Fruit fly (Drosophila melanogaster) whole organism, embryonic: ENCODE measurements around the gene Nf-YA.

Experiments
- Atf3 ChIP-seq: fragments of 200-800 bp; sonication (Bioruptor generic); optimal IDR thresholded peaks from 3 replicates; lab custom pipeline; 2016; ENCODE audit warnings: missing biosample characterization, missing genetic modification characterization
- B-H1 ChIP-seq: fragments of 200-800 bp; sonication (Bioruptor generic); IDR thresholded peaks from 3 replicates; pipeline ENCODE4 v1.3.6; 2022; ENCODE audit warnings: missing biosample characterization, missing genetic modification characterization
- C15 ChIP-seq: fragments of 200-800 bp; sonication (Bioruptor generic); IDR thresholded peaks from 3 replicates; pipeline ENCODE4 v1.3.6; 2022; ENCODE audit warnings: missing biosample characterization, missing genetic modification characterization
- CG10147 ChIP-seq: fragments of 200-800 bp; sonication (Bioruptor generic); optimal IDR thresholded peaks from 2 replicates; lab custom pipeline; 2019; ENCODE audit warnings: missing biosample characterization, mild to moderate bottlenecking, missing genetic modification characterization, moderate library complexity
- CG11398 ChIP-seq: fragments of 200-800 bp; sonication (Bioruptor generic); optimal IDR thresholded peaks from 2 replicates; lab custom pipeline; 2016; ENCODE audit warnings: missing biosample characterization, missing genetic modification characterization
- CG12391 ChIP-seq: fragments of 200-800 bp; sonication (Bioruptor generic); optimal IDR thresholded peaks from 3 replicates; lab custom pipeline; 2018; ENCODE audit warnings: missing biosample characterization, mild to moderate bottlenecking, missing genetic modification characterization, moderate library complexity
- CG12744 ChIP-seq: fragments of 200-800 bp; sonication (Bioruptor generic); optimal IDR thresholded peaks from 2 replicates; lab custom pipeline; 2016; ENCODE audit warnings: missing biosample characterization, missing genetic modification characterization
- CG12942 ChIP-seq: fragments of 200-800 bp; sonication (Bioruptor generic); optimal IDR thresholded peaks from 3 replicates; lab custom pipeline; 2016; ENCODE audit warnings: missing biosample characterization, missing genetic modification characterization
- CG13123 ChIP-seq: fragments of 200-800 bp; sonication (Bioruptor generic); optimal IDR thresholded peaks from 2 replicates; lab custom pipeline; 2016; ENCODE audit warnings: missing biosample characterization, missing genetic modification characterization
- CG13775 ChIP-seq: fragments of 200-800 bp; sonication (Bioruptor generic); optimal IDR thresholded peaks from 3 replicates; lab custom pipeline; 2017; ENCODE audit warnings: missing biosample characterization, mild to moderate bottlenecking, missing genetic modification characterization
- CG14667 ChIP-seq: fragments of 200-800 bp; sonication (Bioruptor generic); IDR thresholded peaks from 2 replicates; pipeline ENCODE4 v1.3.6; 2022; ENCODE audit warnings: missing biosample characterization, missing genetic modification characterization
- CG14860 ChIP-seq: fragments of 200-800 bp; sonication (Bioruptor generic); IDR thresholded peaks from 3 replicates; pipeline ENCODE4 v1.3.6; 2022; ENCODE audit warnings: missing biosample characterization, missing genetic modification characterization; ENCODE audit not compliant: partially characterized antibody
- CG1647 ChIP-seq: fragments of 200-800 bp; sonication (Bioruptor generic); optimal IDR thresholded peaks from 3 replicates; lab custom pipeline; 2016; ENCODE audit warnings: missing biosample characterization, missing genetic modification characterization
- CG18764 ChIP-seq: fragments of 200-800 bp; sonication (Bioruptor generic); optimal IDR thresholded peaks from 3 replicates; lab custom pipeline; 2016; ENCODE audit warnings: missing biosample characterization, missing genetic modification characterization
- CG2202 ChIP-seq: fragments of 200-800 bp; sonication (Bioruptor generic); optimal IDR thresholded peaks from 2 replicates; lab custom pipeline; 2018; ENCODE audit warnings: missing biosample characterization, mild to moderate bottlenecking, missing genetic modification characterization
- CG30403 ChIP-seq: fragments of 200-800 bp; sonication (Bioruptor generic); optimal IDR thresholded peaks from 3 replicates; lab custom pipeline; 2016; ENCODE audit warnings: missing biosample characterization, missing genetic modification characterization
- CG30431 ChIP-seq: fragments of 200-800 bp; sonication (Bioruptor generic); optimal IDR thresholded peaks from 2 replicates; lab custom pipeline; 2017; ENCODE audit warnings: missing biosample characterization, missing genetic modification characterization
- CG3847 ChIP-seq: fragments of 200-800 bp; sonication (Bioruptor generic); IDR thresholded peaks from 2 replicates; pipeline ENCODE4 v1.3.6; 2022; ENCODE audit warnings: missing biosample characterization, missing genetic modification characterization
- CG43689 ChIP-seq: fragments of 200-800 bp; sonication (Bioruptor generic); IDR thresholded peaks from 2 replicates; pipeline ENCODE4 v1.3.6; 2022; ENCODE audit warnings: missing biosample characterization, missing genetic modification characterization
- CG6765 ChIP-seq: fragments of 200-800 bp; sonication (Bioruptor generic); optimal IDR thresholded peaks from 3 replicates; lab custom pipeline; 2017; ENCODE audit warnings: missing biosample characterization, mild to moderate bottlenecking, missing genetic modification characterization
- CG7963 ChIP-seq: fragments of 200-800 bp; sonication (Bioruptor generic); IDR thresholded peaks from 3 replicates; pipeline ENCODE4 v1.3.6; 2022; ENCODE audit warnings: missing biosample characterization, missing genetic modification characterization; ENCODE audit not compliant: partially characterized antibody
- CG9727 ChIP-seq: fragments of 200-800 bp; sonication (Bioruptor generic); optimal IDR thresholded peaks from 3 replicates; lab custom pipeline; 2017; ENCODE audit warnings: missing biosample characterization, mild to moderate bottlenecking, missing genetic modification characterization
- CG9817 ChIP-seq: fragments of 200-800 bp; sonication (Bioruptor generic); optimal IDR thresholded peaks from 2 replicates; lab custom pipeline; 2018; ENCODE audit warnings: missing biosample characterization, mild to moderate bottlenecking, missing genetic modification characterization, moderate library complexity
- CG9876 ChIP-seq: fragments of 200-800 bp; sonication (Bioruptor generic); optimal IDR thresholded peaks from 2 replicates; lab custom pipeline; 2016; ENCODE audit warnings: missing biosample characterization, missing genetic modification characterization
- CHES-1-like ChIP-seq: fragments of 200-800 bp; sonication (Bioruptor generic); optimal IDR thresholded peaks from 2 replicates; lab custom pipeline; 2016; ENCODE audit warnings: missing biosample characterization, missing genetic modification characterization
- CTCF ChIP-seq: fragments of 200-800 bp; sonication (Bioruptor generic); optimal IDR thresholded peaks from 2 replicates; lab custom pipeline; 2017; ENCODE audit warnings: missing biosample characterization, mild to moderate bottlenecking, missing genetic modification characterization, moderate library complexity
- Drgx ChIP-seq: fragments of 200-800 bp; sonication (Bioruptor generic); IDR thresholded peaks from 2 replicates; pipeline ENCODE4 v1.3.6; 2022; ENCODE audit warnings: missing biosample characterization, missing genetic modification characterization
- Hr3 ChIP-seq: fragments of 200-800 bp; sonication (Bioruptor generic); optimal IDR thresholded peaks from 3 replicates; lab custom pipeline; 2016; ENCODE audit warnings: missing biosample characterization, missing genetic modification characterization
- Poxn ChIP-seq: fragments of 200-800 bp; sonication (Bioruptor generic); IDR thresholded peaks from 2 replicates; pipeline ENCODE4 v1.3.6; 2022; ENCODE audit warnings: missing biosample characterization, missing genetic modification characterization
- Stat92E ChIP-seq, 3 experiments: fragments of >200 bp in 2 of 3; fragments of 200-800 bp in 1 of 3; sonication (Bioruptor generic) in 1 of 3; optimal IDR thresholded peaks; 2 replicates each; lab custom pipeline; 2017 to 2019; ENCODE audit warnings: missing biosample characterization in 3 of 3, missing genetic modification characterization in 3 of 3, mild to moderate bottlenecking in 1 of 3, moderate library complexity in 1 of 3
- bbx ChIP-seq: fragments of 200-800 bp; sonication (Bioruptor generic); IDR thresholded peaks from 2 replicates; pipeline ENCODE4 v1.3.6; 2022; ENCODE audit warnings: missing biosample characterization, missing genetic modification characterization; ENCODE audit not compliant: partially characterized antibody
- bcd ChIP-seq: fragments of 200-800 bp; sonication (Bioruptor generic); optimal IDR thresholded peaks from 2 replicates; lab custom pipeline; 2017; ENCODE audit warnings: missing biosample characterization, mild to moderate bottlenecking, missing genetic modification characterization
- cad ChIP-seq: fragments of >200 bp; optimal IDR thresholded peaks from 2 replicates; lab custom pipeline; 2017; ENCODE audit warnings: missing biosample characterization, missing genetic modification characterization
- crp ChIP-seq, 2 experiments: fragments of 200-800 bp; sonication (Bioruptor generic); optimal IDR thresholded peaks; 2 replicates in 1 of 2; 3 replicates in 1 of 2; lab custom pipeline; 2017; ENCODE audit warnings: missing biosample characterization in 2 of 2, missing genetic modification characterization in 2 of 2, mild to moderate bottlenecking in 1 of 2, moderate library complexity in 1 of 2
- dmrt11E ChIP-seq: fragments of 200-800 bp; sonication (Bioruptor generic); optimal IDR thresholded peaks from 3 replicates; lab custom pipeline; 2018; ENCODE audit warnings: missing biosample characterization, mild to moderate bottlenecking, missing genetic modification characterization, moderate library complexity
- fd3F ChIP-seq: fragments of 200-800 bp; sonication (Bioruptor generic); optimal IDR thresholded peaks from 2 replicates; lab custom pipeline; 2018; ENCODE audit warnings: missing biosample characterization, mild to moderate bottlenecking, missing genetic modification characterization, moderate library complexity
- h ChIP-seq: fragments of >200 bp; optimal IDR thresholded peaks from 2 replicates; lab custom pipeline; 2017
- inv ChIP-seq: fragments of 200-800 bp; sonication (Bioruptor generic); IDR thresholded peaks from 2 replicates; pipeline ENCODE4 v1.3.6; 2022; ENCODE audit warnings: missing biosample characterization, missing genetic modification characterization; ENCODE audit not compliant: partially characterized antibody
- lab ChIP-seq: fragments of 200-800 bp; sonication (Bioruptor generic); optimal IDR thresholded peaks from 3 replicates; lab custom pipeline; 2017; ENCODE audit warnings: missing biosample characterization, missing genetic modification characterization, mild to moderate bottlenecking, moderate library complexity, missing genetic modification reagents
- maf-S ChIP-seq: fragments of 200-800 bp; sonication (Bioruptor generic); optimal IDR thresholded peaks from 2 replicates; lab custom pipeline; 2016; ENCODE audit warnings: missing biosample characterization, missing genetic modification characterization
- nerfin-1 ChIP-seq: fragments of 200-800 bp; sonication (Bioruptor generic); optimal IDR thresholded peaks from 3 replicates; lab custom pipeline; 2019; ENCODE audit warnings: missing biosample characterization, mild to moderate bottlenecking, missing genetic modification characterization, moderate library complexity
- psq ChIP-seq: fragments of 200-800 bp; sonication (Bioruptor generic); optimal IDR thresholded peaks from 2 replicates; lab custom pipeline; 2017; ENCODE audit warnings: missing biosample characterization, missing genetic modification characterization
- salm ChIP-seq: fragments of 200-800 bp; sonication (Bioruptor generic); optimal IDR thresholded peaks from 2 replicates; lab custom pipeline; 2018; ENCODE audit warnings: missing biosample characterization, mild to moderate bottlenecking, missing genetic modification characterization
- sr ChIP-seq: fragments of 200-800 bp; sonication (Bioruptor generic); IDR thresholded peaks from 3 replicates; pipeline ENCODE4 v1.3.6; 2022; ENCODE audit warnings: missing biosample characterization, missing genetic modification characterization
- ssp ChIP-seq: fragments of 200-800 bp; sonication (Bioruptor generic); IDR thresholded peaks from 2 replicates; pipeline ENCODE4 v1.3.6; 2022; ENCODE audit warnings: missing biosample characterization, missing genetic modification characterization
- tio ChIP-seq: fragments of 200-800 bp; sonication (Bioruptor generic); optimal IDR thresholded peaks from 2 replicates; lab custom pipeline; 2017; ENCODE audit warnings: missing biosample characterization, missing genetic modification characterization, inconsistent platforms
- toy ChIP-seq: fragments of 200-800 bp; sonication (Bioruptor generic); IDR thresholded peaks from 2 replicates; pipeline ENCODE4 v1.3.6; 2022; ENCODE audit warnings: missing biosample characterization, missing genetic modification characterization
- trem ChIP-seq: fragments of 200-800 bp; optimal IDR thresholded peaks from 3 replicates; lab custom pipeline; 2019; ENCODE audit warnings: missing biosample characterization, mild to moderate bottlenecking, missing genetic modification characterization, moderate library complexity
- vnd ChIP-seq: fragments of 200-800 bp; sonication (Bioruptor generic); IDR thresholded peaks from 3 replicates; pipeline ENCODE4 v1.3.6; 2022; ENCODE audit warnings: missing biosample characterization, missing genetic modification characterization; ENCODE audit not compliant: partially characterized antibody

Gene Nf-YA

DNA sequence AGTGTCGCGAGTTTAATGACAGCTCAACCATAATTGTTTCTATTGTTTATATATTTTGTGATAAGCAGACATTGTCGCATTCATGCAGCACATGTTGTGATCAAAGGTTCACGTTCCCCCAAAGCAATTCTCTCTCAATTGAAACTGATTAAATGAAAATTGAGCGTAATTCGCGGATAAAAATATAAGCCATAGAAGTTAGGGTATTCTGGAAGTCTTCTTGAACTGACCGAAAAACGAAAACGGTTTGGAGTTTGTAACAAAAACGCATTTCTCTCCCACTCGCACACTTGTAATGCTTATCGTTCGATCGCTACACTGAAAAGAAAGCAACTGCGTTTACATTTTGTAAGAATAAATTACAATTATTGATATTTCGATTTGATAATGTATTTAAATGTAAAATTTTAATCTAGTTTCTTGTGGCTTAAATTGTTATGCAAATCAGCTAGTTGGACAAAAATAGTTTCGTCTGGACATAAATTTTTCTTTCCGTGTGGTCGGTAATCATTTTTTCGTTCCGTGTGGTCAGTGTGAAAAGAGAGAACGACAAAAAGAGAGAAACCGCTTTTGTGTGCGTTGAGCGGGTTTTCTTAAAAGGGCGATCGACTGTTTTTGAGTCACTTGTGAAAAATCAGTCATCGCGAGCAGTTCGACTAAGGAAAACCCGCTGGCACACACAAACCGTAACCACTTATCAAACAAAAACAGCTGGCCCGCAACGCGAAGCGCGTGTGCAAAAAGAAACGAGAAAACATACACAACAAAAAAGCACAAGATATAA is 19.2 kb downstream of the Nf-YA start, which contains the start of gene aay (continued):
- peak; percentile 99 for TF ChIP-seq CG2202
- no peak for TF ChIP-seq h (lab: Kevin White, UChicago)
- peak; percentile 90 for TF ChIP-seq Poxn (GFP tag; lab: Robert Waterston, UW)
- TF ChIP-seq C15 (GFP tag; lab: Robert Waterston, UW): peak; percentile 95
- TF ChIP-seq tio (GFP tag; lab: Kevin White, UChicago): peak; percentile 97
- TF ChIP-seq CG9817 (tag; lab: Kevin White, UChicago): peak; percentile 98
- TF ChIP-seq bcd (GFP tag; lab: Kevin White, UChicago): peak; percentile 99
- TF ChIP-seq CG13775: peak; percentile 99
- TF ChIP-seq ssp (GFP tag; lab: Robert Waterston, UW): peak; percentile 92
- no peak for TF ChIP-seq vnd (GFP tag; lab: Robert Waterston, UW)
- peak; percentile 99 for TF ChIP-seq salm (tag; lab: Kevin White, UChicago)
- TF ChIP-seq CG14860 (GFP tag; lab: Robert Waterston, UW): no peak
- peak; percentile 99 for TF ChIP-seq CG12942
- peak; percentile 96 for TF ChIP-seq CG14667
- peak; percentile 98 for TF ChIP-seq CG30431
- TF ChIP-seq CG30403 (GFP tag; lab: Kevin White, UChicago): peak; percentile 99
- TF ChIP-seq nerfin-1 (tag; lab: Kevin White, UChicago): peak; percentile 98
- peak; percentile 90 for TF ChIP-seq CG43689
- peak; percentile 97 for TF ChIP-seq CHES-1-like
- peak; percentile 99 for TF ChIP-seq CG10147 (GFP tag; lab: Kevin White, UChicago)
- TF ChIP-seq CG9727 (GFP tag; lab: Kevin White, UChicago): peak; percentile 100
- TF ChIP-seq CG11398 (GFP tag; lab: Kevin White, UChicago): peak; percentile 95
- peak; percentile 98 for TF ChIP-seq fd3F (GFP tag; lab: Kevin White, UChicago)
- TF ChIP-seq Stat92E (GFP tag; optimal IDR thresholded peaks at IDR 0.05; lab: Kevin White, UChicago): peak in 1 of 3 experiments; percentile 99
- 0 out of 2 replicates have a peak, but pooled peaks have one; percentile 40 for TF ChIP-seq bbx (GFP tag; lab: Robert Waterston, UW)
- TF ChIP-seq CG3847 (GFP tag; lab: Robert Waterston, UW): peak; percentile 98
- TF ChIP-seq B-H1 (GFP tag; lab: Robert Waterston, UW): peak; percentile 97
- TF ChIP-seq CG9876: peak; percentile 91
- TF ChIP-seq maf-S (GFP tag; lab: Kevin White, UChicago): peak; percentile 95
- TF ChIP-seq CG13123 (GFP tag; lab: Kevin White, UChicago): peak; percentile 98
- TF ChIP-seq CG18764 (GFP tag; lab: Kevin White, UChicago): peak; percentile 98
- TF ChIP-seq crp (GFP tag; optimal IDR thresholded peaks at IDR 0.05; lab: Kevin White, UChicago): peak in 1 of 2 experiments; percentile 75
- peak; percentile 98 for TF ChIP-seq CG12744 (GFP tag; lab: Kevin White, UChicago)
- peak; percentile 98 for TF ChIP-seq CG6765 (GFP tag; lab: Kevin White, UChicago)
- peak; percentile 99 for TF ChIP-seq lab (GFP tag; lab: Kevin White, UChicago)
- peak; percentile 100 for TF ChIP-seq CG12391 (tag; lab: Kevin White, UChicago)
- peak; percentile 94 for TF ChIP-seq sr (GFP tag; lab: Robert Waterston, UW)
- TF ChIP-seq Hr3 (GFP tag; lab: Kevin White, UChicago): peak; percentile 99
- TF ChIP-seq Atf3 (GFP tag; lab: Kevin White, UChicago): peak; percentile 97
- TF ChIP-seq toy: peak; percentile 92
- TF ChIP-seq CTCF: peak; percentile 73
- TF ChIP-seq psq (GFP tag; lab: Kevin White, UChicago): peak; percentile 96
- peak; percentile 99 for TF ChIP-seq dmrt11E (tag; lab: Kevin White, UChicago)
- TF ChIP-seq cad: no peak
- peak; percentile 98 for TF ChIP-seq CG1647
- TF ChIP-seq inv (GFP tag; lab: Robert Waterston, UW): no peak
- TF ChIP-seq CG7963 (GFP tag; lab: Robert Waterston, UW): no peak
- TF ChIP-seq Drgx (GFP tag; lab: Robert Waterston, UW): peak; percentile 98
- TF ChIP-seq trem: peak; percentile 97
